Fruit fly (Drosophila melanogaster) whole organism, embryonic: ENCODE results near the gene Gs2.

Experiments used
- B-H2 ChIP-seq: fragments of 200-800 bp; sonication (Bioruptor generic); optimal IDR thresholded peaks from 2 replicates; lab custom pipeline; 2018; ENCODE audit warnings: missing biosample characterization, mild to moderate bottlenecking, missing genetic modification characterization
- Bgb ChIP-seq: fragments of 200-800 bp; sonication (Bioruptor generic); IDR thresholded peaks from 2 replicates; pipeline ENCODE4 v1.3.6; 2022; ENCODE audit warnings: missing biosample characterization, missing genetic modification characterization; ENCODE audit not compliant: partially characterized antibody
- CG12071 ChIP-seq: fragments of 200-800 bp; sonication (Bioruptor generic); optimal IDR thresholded peaks from 3 replicates; lab custom pipeline; 2018; ENCODE audit warnings: missing biosample characterization, mild to moderate bottlenecking, missing genetic modification characterization
- CG13287 ChIP-seq: fragments of 200-800 bp; sonication (Bioruptor generic); IDR thresholded peaks from 2 replicates; pipeline ENCODE4 v1.3.6; 2022; ENCODE audit warnings: missing biosample characterization, missing genetic modification characterization; ENCODE audit not compliant: partially characterized antibody
- CG13424 ChIP-seq: fragments of 200-800 bp; sonication (Bioruptor generic); optimal IDR thresholded peaks from 2 replicates; lab custom pipeline; 2019; ENCODE audit warnings: missing biosample characterization, mild to moderate bottlenecking, missing genetic modification characterization, moderate library complexity
- CG15011 ChIP-seq: fragments of 200-800 bp; sonication (Bioruptor generic); optimal IDR thresholded peaks from 3 replicates; lab custom pipeline; 2018; ENCODE audit warnings: missing biosample characterization, mild to moderate bottlenecking, missing genetic modification characterization
- CG15073 ChIP-seq: fragments of 200-800 bp; sonication (Bioruptor generic); optimal IDR thresholded peaks from 2 replicates; lab custom pipeline; 2016; ENCODE audit warnings: missing biosample characterization, missing genetic modification characterization
- CG1647 ChIP-seq: fragments of 200-800 bp; sonication (Bioruptor generic); optimal IDR thresholded peaks from 3 replicates; lab custom pipeline; 2016; ENCODE audit warnings: missing biosample characterization, missing genetic modification characterization
- CG16779 ChIP-seq: fragments of 200-800 bp; sonication (Bioruptor generic); IDR thresholded peaks from 2 replicates; pipeline ENCODE4 v1.3.6; 2022; ENCODE audit warnings: missing biosample characterization, missing genetic modification characterization
- CG17328 ChIP-seq: fragments of 200-800 bp; sonication (Bioruptor generic); IDR thresholded peaks from 2 replicates; pipeline ENCODE4 v1.3.6; 2022; ENCODE audit warnings: missing biosample characterization, missing genetic modification characterization
- CG2712 ChIP-seq: fragments of 200-800 bp; optimal IDR thresholded peaks from 3 replicates; lab custom pipeline; 2019; ENCODE audit warnings: missing biosample characterization, mild to moderate bottlenecking, missing genetic modification characterization, moderate library complexity
- CG3281 ChIP-seq: fragments of 200-800 bp; sonication (Bioruptor generic); optimal IDR thresholded peaks from 3 replicates; lab custom pipeline; 2017; ENCODE audit warnings: missing biosample characterization, mild to moderate bottlenecking, missing genetic modification characterization
- CG3407 ChIP-seq: fragments of 200-800 bp; sonication (Bioruptor generic); optimal IDR thresholded peaks from 2 replicates; lab custom pipeline; 2018; ENCODE audit warnings: missing biosample characterization, mild to moderate bottlenecking, missing genetic modification characterization
- CG34224 ChIP-seq: fragments of 200-800 bp; sonication (Bioruptor generic); IDR thresholded peaks from 3 replicates; pipeline ENCODE4 v1.3.6; 2022; ENCODE audit warnings: missing biosample characterization, missing genetic modification characterization; ENCODE audit not compliant: partially characterized antibody
- CG3726 ChIP-seq: fragments of 200-800 bp; sonication (Bioruptor generic); IDR thresholded peaks from 3 replicates; pipeline ENCODE4, ENCODE4 v1.3.6; 2022; ENCODE audit warnings: missing biosample characterization, missing genetic modification characterization
- CG4820 ChIP-seq: fragments of 200-800 bp; sonication (Bioruptor generic); optimal IDR thresholded peaks from 3 replicates; lab custom pipeline; 2016; ENCODE audit warnings: missing biosample characterization, missing genetic modification characterization
- CG6254 ChIP-seq: fragments of 200-800 bp; sonication (Bioruptor generic); optimal IDR thresholded peaks from 3 replicates; lab custom pipeline; 2017; ENCODE audit warnings: mild to moderate bottlenecking, missing biosample characterization, missing genetic modification reagents, missing genetic modification characterization
- CG6683 ChIP-seq: fragments of 200-800 bp; sonication (Bioruptor generic); optimal IDR thresholded peaks from 2 replicates; lab custom pipeline; 2017; ENCODE audit warnings: missing biosample characterization, mild to moderate bottlenecking, missing genetic modification characterization, missing genetic modification reagents
- CG6854 ChIP-seq: fragments of 200-800 bp; sonication (Bioruptor generic); optimal IDR thresholded peaks from 3 replicates; lab custom pipeline; 2017; ENCODE audit warnings: missing biosample characterization, mild to moderate bottlenecking, missing genetic modification characterization
- CG7271 ChIP-seq: fragments of 200-800 bp; sonication (Bioruptor generic); optimal IDR thresholded peaks from 2 replicates; lab custom pipeline; 2018; ENCODE audit warnings: missing biosample characterization, mild to moderate bottlenecking, missing genetic modification characterization, moderate library complexity
- D ChIP-seq, 2 experiments: fragments of 200-800 bp in 1 of 2; fragments of >200 bp in 1 of 2; sonication (Bioruptor generic) in 1 of 2; optimal IDR thresholded peaks; 2 replicates in 1 of 2; 3 replicates in 1 of 2; lab custom pipeline; 2017; ENCODE audit warnings: mild to moderate bottlenecking in 1 of 2, missing biosample characterization in 1 of 2, missing genetic modification characterization in 1 of 2, missing genetic modification reagents in 1 of 2
- D19A ChIP-seq: fragments of 200-800 bp; optimal IDR thresholded peaks from 3 replicates; lab custom pipeline; 2019; ENCODE audit warnings: missing biosample characterization, mild to moderate bottlenecking, missing genetic modification characterization, moderate library complexity
- D19B ChIP-seq: fragments of 200-800 bp; sonication (Bioruptor generic); optimal IDR thresholded peaks from 2 replicates; lab custom pipeline; 2017; ENCODE audit warnings: missing biosample characterization, mild to moderate bottlenecking, missing genetic modification characterization
- Dek ChIP-seq: fragments of 200-800 bp; sonication (Bioruptor generic); optimal IDR thresholded peaks from 3 replicates; lab custom pipeline; 2019; ENCODE audit warnings: missing biosample characterization, mild to moderate bottlenecking, missing genetic modification characterization, moderate library complexity
- Dfd ChIP-seq, 2 experiments: fragments of >200 bp; optimal IDR thresholded peaks; 2 replicates each; lab custom pipeline; 2017; ENCODE audit warnings: missing biosample characterization in 2 of 2, missing genetic modification characterization in 2 of 2
- Dip3 ChIP-seq: fragments of 200-800 bp; sonication (Bioruptor generic); optimal IDR thresholded peaks from 3 replicates; lab custom pipeline; 2016; ENCODE audit warnings: missing biosample characterization, missing genetic modification characterization
- Dll ChIP-seq: fragments of 200-800 bp; sonication (Bioruptor generic); IDR thresholded peaks from 4 replicates; pipeline ENCODE4 v1.3.6; 2022; ENCODE audit warnings: missing biosample characterization, missing genetic modification characterization; ENCODE audit not compliant: partially characterized antibody
- Hmr ChIP-seq: fragments of 200-800 bp; sonication (Bioruptor generic); optimal IDR thresholded peaks from 3 replicates; lab custom pipeline; 2017; ENCODE audit warnings: mild to moderate bottlenecking, missing biosample characterization, missing genetic modification reagents, missing genetic modification characterization
- Max ChIP-seq: fragments of 200-800 bp; sonication (Bioruptor generic); optimal IDR thresholded peaks from 2 replicates; lab custom pipeline; 2016; ENCODE audit warnings: missing biosample characterization, mild to moderate bottlenecking, missing genetic modification characterization
- NfI ChIP-seq: fragments of 200-800 bp; sonication (Bioruptor generic); optimal IDR thresholded peaks from 3 replicates; lab custom pipeline; 2018; ENCODE audit warnings: missing biosample characterization, mild to moderate bottlenecking, missing genetic modification characterization, moderate library complexity
- PHDP ChIP-seq: fragments of 200-800 bp; sonication (Bioruptor generic); optimal IDR thresholded peaks from 3 replicates; lab custom pipeline; 2018; ENCODE audit warnings: missing biosample characterization, mild to moderate bottlenecking, missing genetic modification characterization, moderate library complexity
- Sox102F ChIP-seq: fragments of 200-800 bp; sonication (Bioruptor generic); optimal IDR thresholded peaks from 2 replicates; lab custom pipeline; 2018; ENCODE audit warnings: missing biosample characterization, mild to moderate bottlenecking, missing genetic modification characterization, moderate library complexity
- Usf ChIP-seq: fragments of 200-800 bp; sonication (Bioruptor generic); optimal IDR thresholded peaks from 2 replicates; lab custom pipeline; 2017; ENCODE audit warnings: missing genotype, missing biosample characterization, missing genetic modification characterization
- amos ChIP-seq: fragments of 200-800 bp; sonication (Bioruptor generic); IDR thresholded peaks from 2 replicates; pipeline ENCODE4 v1.3.6; 2022; ENCODE audit warnings: missing biosample characterization, missing genetic modification characterization; ENCODE audit not compliant: partially characterized antibody
- ase ChIP-seq: fragments of 200-800 bp; sonication (Bioruptor generic); IDR thresholded peaks from 3 replicates; pipeline ENCODE4 v1.3.6; 2022; ENCODE audit warnings: missing biosample characterization, missing genetic modification characterization
- chif ChIP-seq, 2 experiments: fragments of 200-800 bp; sonication (Bioruptor generic); optimal IDR thresholded peaks; 3 replicates each; lab custom pipeline; 2016; ENCODE audit warnings: missing biosample characterization in 2 of 2, missing genetic modification characterization in 2 of 2
- kah ChIP-seq: fragments of 200-800 bp; sonication (Bioruptor generic); optimal IDR thresholded peaks from 2 replicates; lab custom pipeline; 2018; ENCODE audit warnings: missing biosample characterization, mild to moderate bottlenecking, missing genetic modification characterization
- mirr ChIP-seq: fragments of 200-800 bp; sonication (Bioruptor generic); optimal IDR thresholded peaks from 3 replicates; lab custom pipeline; 2018; ENCODE audit warnings: missing biosample characterization, mild to moderate bottlenecking, missing genetic modification characterization
- mld ChIP-seq: fragments of 200-800 bp; sonication (Bioruptor generic); IDR thresholded peaks from 3 replicates; pipeline ENCODE4 v1.3.6; 2022; ENCODE audit warnings: missing biosample characterization, missing genetic modification characterization; ENCODE audit not compliant: partially characterized antibody
- onecut ChIP-seq: fragments of 200-800 bp; sonication (Bioruptor generic); IDR thresholded peaks from 2 replicates; pipeline ENCODE4 v1.3.6; 2022; ENCODE audit warnings: missing biosample characterization, missing genetic modification characterization
- pfk ChIP-seq: fragments of 200-800 bp; sonication (Bioruptor generic); optimal IDR thresholded peaks from 2 replicates; lab custom pipeline; 2018; ENCODE audit warnings: missing biosample characterization, mild to moderate bottlenecking, missing genetic modification characterization, moderate library complexity
- phol ChIP-seq: fragments of 200-800 bp; sonication (Bioruptor generic); optimal IDR thresholded peaks from 3 replicates; lab custom pipeline; 2018; ENCODE audit warnings: missing biosample characterization, mild to moderate bottlenecking, missing genetic modification characterization, moderate library complexity
- pita ChIP-seq: fragments of 200-800 bp; sonication (Bioruptor generic); optimal IDR thresholded peaks from 2 replicates; lab custom pipeline; 2017; ENCODE audit warnings: missing biosample characterization, mild to moderate bottlenecking, missing genetic modification characterization
- pnt ChIP-seq: fragments of 200-800 bp; sonication (Bioruptor generic); optimal IDR thresholded peaks from 3 replicates; lab custom pipeline; 2016; ENCODE audit warnings: missing biosample characterization, missing genetic modification characterization
- sd ChIP-seq: fragments of 200-800 bp; sonication (Bioruptor generic); optimal IDR thresholded peaks from 3 replicates; lab custom pipeline; 2018; ENCODE audit warnings: missing biosample characterization, mild to moderate bottlenecking, missing genetic modification characterization, moderate library complexity
- seq ChIP-seq: fragments of 200-800 bp; sonication (Bioruptor generic); IDR thresholded peaks from 2 replicates; pipeline ENCODE4 v1.3.6; 2022; ENCODE audit warnings: missing biosample characterization, missing genetic modification characterization
- sqz ChIP-seq: fragments of 200-800 bp; sonication (Bioruptor generic); optimal IDR thresholded peaks from 3 replicates; lab custom pipeline; 2018; ENCODE audit warnings: missing biosample characterization, mild to moderate bottlenecking, missing genetic modification characterization
- unpg ChIP-seq: fragments of 200-800 bp; sonication (Bioruptor generic); optimal IDR thresholded peaks from 3 replicates; lab custom pipeline; 2018; ENCODE audit warnings: missing biosample characterization, mild to moderate bottlenecking, missing genetic modification characterization, moderate library complexity
- zen ChIP-seq: fragments of 200-800 bp; sonication (Bioruptor generic); optimal IDR thresholded peaks from 3 replicates; lab custom pipeline; 2018; ENCODE audit warnings: missing biosample characterization, mild to moderate bottlenecking, missing genetic modification characterization, moderate library complexity

Gene Gs2

DNA sequence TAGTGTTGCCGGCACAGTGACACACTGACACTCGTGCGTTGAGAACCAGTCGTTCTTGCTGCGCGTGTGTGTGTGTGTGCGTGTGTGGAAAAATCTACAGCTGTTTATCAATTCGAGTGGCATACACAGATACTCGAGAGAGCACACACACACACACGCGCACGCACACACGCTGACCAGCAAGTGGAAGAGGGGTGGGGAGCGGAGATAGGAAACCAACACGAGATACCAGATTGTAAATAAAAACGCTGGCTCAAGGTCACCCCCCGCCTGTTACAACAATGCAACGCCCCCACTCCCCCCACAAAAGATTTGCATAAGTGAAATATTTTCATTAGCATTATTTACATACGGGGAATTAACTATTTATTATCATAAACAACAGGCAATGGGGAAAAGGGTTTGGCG is 4.7 kb downstream of the Gs2 start (continued):
- TF ChIP-seq D19B (no peak), Dip3 (no peak), pfk (GFP tag; lab: Kevin White, UChicago) (no peak), CG15073 (GFP tag; lab: Kevin White, UChicago) (no peak), pita (GFP tag; lab: Kevin White, UChicago) (no peak), Sox102F (GFP tag; lab: Kevin White, UChicago) (no peak), seq (GFP tag; lab: Robert Waterston, UW) (no peak), kah (GFP tag; lab: Kevin White, UChicago) (no peak), CG13424 (peak; percentile 34), CG7271 (tag; lab: Kevin White, UChicago) (no peak), Max (GFP tag; lab: Kevin White, UChicago) (no peak), onecut (GFP tag; lab: Robert Waterston, UW) (peak; percentile 25; the same call in 1 of the 2 replicates), CG15011 (no peak), CG3407 (GFP tag; lab: Kevin White, UChicago) (peak; percentile 41), unpg (GFP tag; lab: Kevin White, UChicago) (peak; percentile 17), CG16779 (GFP tag; lab: Robert Waterston, UW) (no peak), CG6683 (peak; percentile 33), sd (tag; lab: Kevin White, UChicago) (peak; percentile 75), Bgb (GFP tag; lab: Robert Waterston, UW) (no peak), CG12071 (GFP tag; lab: Kevin White, UChicago) (peak; percentile 56), D (optimal IDR thresholded peaks at IDR 0.05; lab: Kevin White, UChicago) (no peak), D (GFP tag; optimal IDR thresholded peaks at IDR 0.05; lab: Kevin White, UChicago) (peak; percentile 28), CG2712 (tag; lab: Kevin White, UChicago) (no peak), Hmr (GFP tag; lab: Kevin White, UChicago) (peak; percentile 58), PHDP (peak; percentile 57), CG3726 (GFP tag; lab: Robert Waterston, UW) (no peak), mirr (GFP tag; lab: Kevin White, UChicago) (peak; percentile 80), pnt (GFP tag; lab: Kevin White, UChicago) (no peak), CG4820 (GFP tag; lab: Kevin White, UChicago) (no peak), CG34224 (GFP tag; lab: Robert Waterston, UW) (no peak), sqz (GFP tag; lab: Kevin White, UChicago) (no peak), CG3281 (GFP tag; lab: Kevin White, UChicago) (peak; percentile 58), Usf (GFP tag; lab: Kevin White, UChicago) (no peak), CG17328 (no peak), B-H2 (GFP tag; lab: Kevin White, UChicago) (no peak), D19A (peak; percentile 16), CG6854 (no peak), ase (GFP tag; lab: Robert Waterston, UW) (no peak), zen (tag; lab: Kevin White, UChicago) (no peak), mld (no peak), Dll (GFP tag; lab: Robert Waterston, UW) (no peak), Dek (tag; lab: Kevin White, UChicago) (peak; percentile 4), chif (GFP tag; optimal IDR thresholded peaks at IDR 0.05; lab: Kevin White, UChicago) (no peak), CG6254 (GFP tag; lab: Kevin White, UChicago) (peak; percentile 37), CG13287 (peak; percentile 11; the same call in 1 of the 2 replicates), NfI (GFP tag; lab: Kevin White, UChicago) (no peak), CG1647 (GFP tag; lab: Kevin White, UChicago) (no peak), Dfd (GFP tag; optimal IDR thresholded peaks at IDR 0.05; lab: Kevin White, UChicago) (no peak), phol (tag; lab: Kevin White, UChicago) (no peak), amos (GFP tag; lab: Robert Waterston, UW) (no peak)
